Worm (Caenorhabditis elegans): ENCODE data around the gene scpl-4.
"Not testable (repeated sequence)": the region's sequence is repeated elsewhere in the genome, so short reads cannot be mapped to it uniquely, and the experiment has no call there.

DNA sequence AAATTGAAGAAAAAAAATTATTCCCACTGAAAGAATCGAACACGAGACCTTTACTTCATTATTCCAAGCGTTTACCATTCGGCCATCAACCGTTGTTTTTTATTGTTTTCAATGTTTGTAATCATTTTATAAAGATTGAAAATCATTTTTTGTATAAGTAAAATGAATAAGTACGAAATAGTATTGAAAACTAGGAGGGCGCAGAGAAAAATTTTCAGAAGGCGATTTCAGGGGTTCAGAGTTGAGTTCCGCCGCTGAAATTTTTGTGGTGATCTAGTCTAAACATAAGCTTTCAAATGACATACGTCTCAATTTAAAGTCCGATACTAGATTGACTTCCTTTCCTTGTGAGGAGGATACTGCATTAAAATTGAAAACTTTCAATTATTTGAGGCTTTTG lies 39.6 kb downstream of the scpl-4 start:
- not testable (repeated sequence) for TF ChIP-seq pha-4 (tag; optimal IDR thresholded peaks at IDR 0.05); lsl-1 (GFP tag; optimal IDR thresholded peaks at IDR 0.05); let-526 (GFP tag; IDR thresholded peaks at IDR 0.05); sptf-2 (GFP tag; optimal IDR thresholded peaks at IDR 0.05); nfyb-1 (GFP tag; IDR thresholded peaks at IDR 0.05); nhr-80 (tag; optimal IDR thresholded peaks at IDR 0.05); ekl-4 (GFP tag; IDR thresholded peaks at IDR 0.05); cebp-2 (GFP tag; IDR thresholded peaks at IDR 0.05); nfya-1 (tag; optimal IDR thresholded peaks at IDR 0.05; ENCODE audit: borderline replicate concordance, insufficient read depth); xnd-1 (tag; optimal IDR thresholded peaks at IDR 0.05); lsy-27 (tag; optimal IDR thresholded peaks at IDR 0.05; ENCODE audit: borderline replicate concordance, insufficient read depth)
